Fruit fly (Drosophila melanogaster): ENCODE results near the gene Raf.

Gene Raf

DNA sequence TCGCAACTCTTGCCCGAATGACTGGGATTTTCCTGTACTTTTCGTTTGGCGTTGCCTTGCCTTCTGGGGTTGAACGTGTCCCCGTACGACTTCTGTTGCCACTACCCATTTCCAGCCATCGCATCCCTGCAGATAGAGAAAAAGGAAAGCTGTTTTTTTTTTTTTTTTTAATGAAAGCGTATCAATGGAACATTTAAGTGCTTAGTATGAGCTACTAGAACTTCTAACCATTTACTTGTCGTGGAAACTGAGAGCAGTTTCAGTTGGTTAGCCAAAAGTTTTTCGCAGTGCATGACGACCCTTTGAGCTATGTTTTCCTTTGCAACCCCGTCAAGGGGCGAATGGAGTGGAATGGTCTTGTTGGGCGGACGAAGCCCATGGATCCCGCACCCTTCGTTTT lies 34.0 kb downstream of the Raf start (continued):
- TF ChIP-seq CHES-1-like (GFP tag; optimal IDR thresholded peaks at IDR 0.05) (peak; percentile 78), Elba2 (GFP tag; optimal IDR thresholded peaks at IDR 0.05) (no peak), Bteb2 (GFP tag; optimal IDR thresholded peaks at IDR 0.05) (peak; percentile 77), unpg (GFP tag; optimal IDR thresholded peaks at IDR 0.05) (peak; percentile 77), Abd-B (GFP tag; optimal IDR thresholded peaks at IDR 0.05) (peak; percentile 44), CG32767 (GFP tag; IDR thresholded peaks at IDR 0.05) (peak; percentile 83), Fer1 (GFP tag; optimal IDR thresholded peaks at IDR 0.05) (peak; percentile 68), CG15514 (GFP tag; optimal IDR thresholded peaks at IDR 0.05) (peak; percentile 26), PHDP (tag; optimal IDR thresholded peaks at IDR 0.05) (peak; percentile 74), nom (GFP tag; optimal IDR thresholded peaks at IDR 0.05) (no peak), ab (GFP tag; optimal IDR thresholded peaks at IDR 0.05) (peak; percentile 21), HLHmδ (GFP tag; optimal IDR thresholded peaks at IDR 0.05) (no peak), trem (tag; optimal IDR thresholded peaks at IDR 0.05) (no peak), cwo (GFP tag; optimal IDR thresholded peaks at IDR 0.05) (peak; percentile 62), twi (tag; optimal IDR thresholded peaks at IDR 0.05) (peak; percentile 9), bbx (GFP tag; IDR thresholded peaks at IDR 0.05; ENCODE audit: partially characterized antibody) (no peak), Poxn (GFP tag; IDR thresholded peaks at IDR 0.05) (0 out of 2 replicates have a peak, but pooled peaks have one; percentile 20), hb (GFP tag; IDR thresholded peaks at IDR 0.05; ENCODE audit: partially characterized antibody) (no peak), pb (GFP tag; optimal IDR thresholded peaks at IDR 0.05) (peak; percentile 54), CG12104 (GFP tag; optimal IDR thresholded peaks at IDR 0.05) (no peak), vvl (GFP tag; IDR thresholded peaks at IDR 0.05) (peak; percentile 86), CG14441 (GFP tag; IDR thresholded peaks at IDR 0.05) (peak; percentile 71), prd (optimal IDR thresholded peaks at IDR 0.05) (no peak), prd (GFP tag; IDR thresholded peaks at IDR 0.05) (peak; percentile 85), NK7.1 (GFP tag; optimal IDR thresholded peaks at IDR 0.05) (peak; percentile 80), CG17829 (tag; optimal IDR thresholded peaks at IDR 0.05) (peak; percentile 52), Ets65A (GFP tag) (peak; percentile 95)

DNA sequence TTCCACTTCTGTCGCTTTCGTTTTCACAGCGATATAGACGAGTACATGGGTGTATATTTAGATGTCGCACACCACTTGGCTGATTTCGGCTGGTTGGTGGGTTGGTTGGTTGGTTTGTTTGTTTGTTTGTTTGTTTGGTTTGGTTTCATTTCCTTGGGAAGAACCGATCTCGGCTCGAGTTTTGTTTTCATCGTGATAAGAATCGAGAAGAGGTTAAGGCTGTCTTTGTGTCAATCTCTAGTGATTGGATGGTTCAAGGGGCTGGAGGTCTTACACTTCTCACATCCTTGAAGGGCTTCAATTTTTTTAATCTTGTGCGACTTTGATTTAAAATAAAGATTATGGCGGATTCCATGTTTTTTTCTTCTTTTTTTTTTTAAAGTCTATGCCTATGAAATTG lies 37.5 kb downstream of the Raf start:
- no peak for TF ChIP-seq CG11093 (GFP tag; IDR thresholded peaks at IDR 0.05)
- TF ChIP-seq kah (GFP tag; optimal IDR thresholded peaks at IDR 0.05): peak; percentile 60

DNA sequence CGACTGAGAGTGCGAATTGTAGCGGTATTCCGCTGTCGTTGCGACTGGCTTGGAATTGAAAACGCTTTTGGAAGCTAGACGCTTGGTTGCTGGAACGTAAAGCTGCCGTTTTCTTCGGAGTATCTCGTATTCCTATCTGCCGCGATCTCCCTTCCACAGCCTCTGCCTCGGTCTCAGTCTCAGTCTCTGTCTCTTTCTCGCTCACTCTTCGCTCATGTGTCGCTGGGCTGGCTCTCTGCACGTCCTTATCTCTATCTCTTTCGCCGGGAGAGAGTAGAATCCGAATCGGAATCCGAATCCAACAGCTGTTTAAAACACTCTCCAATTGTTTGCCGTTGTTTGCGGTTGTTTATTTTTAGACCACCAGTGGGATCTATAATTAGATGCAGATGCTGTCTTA lies 38.8 kb downstream of the Raf start:
- TF ChIP-seq Med (GFP tag): peak; percentile 67
- no peak for TF ChIP-seq Meics (GFP tag; optimal IDR thresholded peaks at IDR 0.05)
- peak; percentile 79 for TF ChIP-seq CG10321 (GFP tag; IDR thresholded peaks at IDR 0.05)
- TF ChIP-seq sd (tag; optimal IDR thresholded peaks at IDR 0.05): no peak
- peak; percentile 82 for TF ChIP-seq CG1832 (GFP tag; optimal IDR thresholded peaks at IDR 0.05)
- peak in 1 of 2 experiments; percentile 89 for TF ChIP-seq tll (GFP tag; optimal IDR thresholded peaks at IDR 0.05)
- peak; percentile 0 to 57 for TF ChIP-seq Trl (optimal IDR thresholded peaks at IDR 0.05)
- TF ChIP-seq Trl (GFP tag; optimal IDR thresholded peaks at IDR 0.05): no peak
- no peak for TF ChIP-seq trem (tag; optimal IDR thresholded peaks at IDR 0.05)
- peak; percentile 36 for TF ChIP-seq sug (tag; optimal IDR thresholded peaks at IDR 0.05)
- peak in 1 of 2 experiments; percentile 13 for TF ChIP-seq crp (GFP tag; optimal IDR thresholded peaks at IDR 0.05)
- TF ChIP-seq Deaf1 (tag; optimal IDR thresholded peaks at IDR 0.05): peak; percentile 27
